Fruit fly (Drosophila melanogaster) whole organism, adult: Measurements from ENCODE around the gene CG31528.

Experiments used
- CG11617 ChIP-seq: fragments of 200-800 bp; sonication (Bioruptor generic); optimal IDR thresholded peaks from 2 replicates; lab custom pipeline; 2017; ENCODE audit warnings: mild to moderate bottlenecking, missing biosample characterization, missing genetic modification reagents, missing genetic modification characterization
- CG12768 ChIP-seq: fragments of 200-800 bp; sonication (Bioruptor generic); optimal IDR thresholded peaks from 2 replicates; lab custom pipeline; 2017; ENCODE audit warnings: missing biosample characterization, missing genetic modification characterization, mild to moderate bottlenecking, moderate library complexity, missing genetic modification reagents
- CG14711 ChIP-seq: fragments of 200-800 bp; sonication (Bioruptor generic); optimal IDR thresholded peaks from 2 replicates; lab custom pipeline; 2018; ENCODE audit warnings: missing biosample characterization, mild to moderate bottlenecking, missing genetic modification characterization, moderate library complexity
- CG1620 ChIP-seq: fragments of 200-800 bp; sonication (Bioruptor generic); optimal IDR thresholded peaks from 2 replicates; lab custom pipeline; 2016; ENCODE audit warnings: missing biosample characterization, missing genetic modification characterization
- CG33017 ChIP-seq: fragments of 200-800 bp; sonication (Bioruptor generic); optimal IDR thresholded peaks from 2 replicates; lab custom pipeline; 2018; ENCODE audit warnings: missing biosample characterization, mild to moderate bottlenecking, missing genetic modification characterization, moderate library complexity
- CG5204 ChIP-seq: fragments of 200-800 bp; sonication (Bioruptor generic); optimal IDR thresholded peaks from 2 replicates; lab custom pipeline; 2016; ENCODE audit warnings: missing biosample characterization, missing genetic modification characterization
- CG7045 ChIP-seq: fragments of 200-800 bp; sonication (Bioruptor generic); optimal IDR thresholded peaks from 2 replicates; lab custom pipeline; 2017; ENCODE audit warnings: missing biosample characterization, mild to moderate bottlenecking, missing genetic modification characterization
- CG7101 ChIP-seq: fragments of 200-800 bp; sonication (Bioruptor generic); optimal IDR thresholded peaks from 2 replicates; lab custom pipeline; 2018; ENCODE audit warnings: missing biosample characterization, mild to moderate bottlenecking, missing genetic modification characterization, moderate library complexity
- Clk ChIP-seq: fragments of 200-800 bp; sonication (Bioruptor generic); optimal IDR thresholded peaks from 2 replicates; lab custom pipeline; 2017; ENCODE audit warnings: missing biosample characterization, missing genetic modification characterization
- Crg-1 ChIP-seq: fragments of 200-800 bp; sonication (Bioruptor generic); optimal IDR thresholded peaks from 2 replicates; lab custom pipeline; 2016; ENCODE audit warnings: missing biosample characterization, missing genetic modification characterization
- Hr96 ChIP-seq: fragments of 200-800 bp; sonication (Bioruptor generic); optimal IDR thresholded peaks from 2 replicates; lab custom pipeline; 2016; ENCODE audit warnings: missing biosample characterization, missing genetic modification characterization
- Mnt ChIP-seq: fragments of 200-800 bp; sonication (Bioruptor generic); optimal IDR thresholded peaks from 2 replicates; lab custom pipeline; 2016; ENCODE audit warnings: missing biosample characterization, mild to moderate bottlenecking, missing genetic modification characterization
- bab1 ChIP-seq: fragments of 200-800 bp; sonication (Bioruptor generic); optimal IDR thresholded peaks from 3 replicates; lab custom pipeline; 2019; ENCODE audit warnings: missing biosample characterization, mild to moderate bottlenecking, missing genetic modification characterization, moderate library complexity
- cic ChIP-seq: fragments of 200-800 bp; sonication (Bioruptor generic); optimal IDR thresholded peaks from 2 replicates; lab custom pipeline; 2017; ENCODE audit warnings: missing biosample characterization, mild to moderate bottlenecking, missing genetic modification characterization, moderate library complexity
- cnc ChIP-seq, 2 experiments: fragments of >200 bp; optimal IDR thresholded peaks; 2 replicates each; lab custom pipeline; 2017
- kay ChIP-seq: fragments of 200-800 bp; sonication (Bioruptor generic); peaks from one replicate; lab custom pipeline; 2016; ENCODE audit warnings: missing biosample characterization, missing genetic modification characterization, borderline replicate concordance
- ovo ChIP-seq: fragments of 200-800 bp; sonication (Bioruptor generic); optimal IDR thresholded peaks from 2 replicates; lab custom pipeline; 2016; ENCODE audit warnings: missing biosample characterization, missing genetic modification characterization
- pad ChIP-seq: fragments of 200-800 bp; sonication (Bioruptor generic); optimal IDR thresholded peaks from 3 replicates; lab custom pipeline; 2017; ENCODE audit warnings: missing biosample characterization, missing genetic modification characterization, mild to moderate bottlenecking, moderate library complexity, missing genetic modification reagents
- tj ChIP-seq: fragments of 200-800 bp; sonication (Bioruptor generic); optimal IDR thresholded peaks from 3 replicates; lab custom pipeline; 2017; ENCODE audit warnings: missing biosample characterization, mild to moderate bottlenecking, missing genetic modification characterization, moderate library complexity
- toe ChIP-seq: fragments of 200-800 bp; sonication (Bioruptor generic); optimal IDR thresholded peaks from 2 replicates; lab custom pipeline; 2016; ENCODE audit warnings: missing biosample characterization, missing genetic modification characterization

The CG31528 gene

dm6 chr3R:4419482-4419881 is 3.2 kb downstream of the CG31528 start, which contains the start of gene CG32944:
CG32944 (minus strand) TSS chr3R:4419578.
- TF ChIP-seq CG14711 (tag; lab: Kevin White, UChicago) = no peak
- no peak for TF ChIP-seq CG1620 (GFP tag; lab: Kevin White, UChicago)
- no peak for TF ChIP-seq CG7101 (tag; lab: Kevin White, UChicago)
- no peak for TF ChIP-seq pad (GFP tag; lab: Kevin White, UChicago)
- TF ChIP-seq CG11617 (GFP tag; lab: Kevin White, UChicago) = no peak
- TF ChIP-seq toe = no peak
- TF ChIP-seq bab1 = no peak
- no peak for TF ChIP-seq CG7045 (GFP tag; lab: Kevin White, UChicago)
- TF ChIP-seq Hr96 (GFP tag; lab: Kevin White, UChicago) = no peak
- TF ChIP-seq tj (GFP tag; lab: Kevin White, UChicago) = no peak
- TF ChIP-seq cic = no peak

- no peak for TF ChIP-seq pad (GFP tag; lab: Kevin White, UChicago)
- no peak for TF ChIP-seq CG11617 (GFP tag; lab: Kevin White, UChicago)
- no peak for TF ChIP-seq Crg-1 (GFP tag; lab: Kevin White, UChicago)
- TF ChIP-seq Hr96 (GFP tag; lab: Kevin White, UChicago) = no peak
- TF ChIP-seq CG7045 (GFP tag; lab: Kevin White, UChicago) = no peak
- no peak for TF ChIP-seq CG12768 (GFP tag; lab: Kevin White, UChicago)
- TF ChIP-seq CG7101 (tag; lab: Kevin White, UChicago) = no peak
- TF ChIP-seq cic = no peak
- no peak for TF ChIP-seq Mnt (GFP tag; lab: Kevin White, UChicago)
- no peak for TF ChIP-seq cnc (optimal IDR thresholded peaks at IDR 0.05; lab: Kevin White, UChicago)
- no peak for TF ChIP-seq Clk
- TF ChIP-seq CG1620 (GFP tag; lab: Kevin White, UChicago) = no peak
- TF ChIP-seq toe = no peak
- no peak for TF ChIP-seq bab1
- TF ChIP-seq CG5204 (GFP tag; lab: Kevin White, UChicago) = no peak
Observed at dm6 chr3R:4426730-4427129, 10.5 kb downstream of the CG31528 start, which contains the start of gene CG31525. CG31525 (plus strand) TSS chr3R:4427030.

- TF ChIP-seq CG33017 (no peak), tj (GFP tag; lab: Kevin White, UChicago) (peak; percentile 66), Mnt (GFP tag; lab: Kevin White, UChicago) (peak; percentile 97), pad (GFP tag; lab: Kevin White, UChicago) (no peak), bab1 (peak; percentile 61), CG14711 (tag; lab: Kevin White, UChicago) (no peak), cic (peak; percentile 63), Clk (no peak), toe (no peak), CG11617 (GFP tag; lab: Kevin White, UChicago) (peak; percentile 17), CG1620 (GFP tag; lab: Kevin White, UChicago) (no peak)
Observed at dm6 chr3R:4428585-4429464, 12.6 kb downstream of the CG31528 start, which contains the start of gene srl. srl (minus strand) TSS chr3R:4429335.

dm6 chr3R:4433441-4434077 is 17.3 kb downstream of the CG31528 start, which contains the start of the genes eIF3a and CG1074:
eIF3a (minus strand) TSS chr3R:4433895.
CG1074 (plus strand) TSS chr3R:4433965.
- TF ChIP-seq Mnt (GFP tag; lab: Kevin White, UChicago) (peak; percentile 96), CG7101 (tag; lab: Kevin White, UChicago) (peak; percentile 82), cnc (optimal IDR thresholded peaks at IDR 0.05; lab: Kevin White, UChicago) (no peak), ovo (GFP tag; lab: Kevin White, UChicago) (peak; percentile 40), bab1 (peak; percentile 84), tj (GFP tag; lab: Kevin White, UChicago) (peak; percentile 71), kay (GFP tag; lab: Kevin White, UChicago) (no peak), cic (peak; percentile 38), CG7045 (GFP tag; lab: Kevin White, UChicago) (peak; percentile 61), CG5204 (GFP tag; lab: Kevin White, UChicago) (no peak), CG33017 (peak; percentile 27), CG12768 (GFP tag; lab: Kevin White, UChicago) (peak; percentile 70), Clk (peak; percentile 57), CG11617 (GFP tag; lab: Kevin White, UChicago) (peak; percentile 84), pad (GFP tag; lab: Kevin White, UChicago) (peak; percentile 66), CG14711 (tag; lab: Kevin White, UChicago) (peak; percentile 63), Crg-1 (GFP tag; lab: Kevin White, UChicago) (peak; percentile 64), CG1620 (GFP tag; lab: Kevin White, UChicago) (peak; percentile 82), toe (no peak)

- TF ChIP-seq CG7101 (tag; lab: Kevin White, UChicago) (peak; percentile 62), CG1620 (GFP tag; lab: Kevin White, UChicago) (peak; percentile 73), CG33017 (peak; percentile 25), bab1 (peak; percentile 70), CG7045 (GFP tag; lab: Kevin White, UChicago) (peak; percentile 38), cnc (optimal IDR thresholded peaks at IDR 0.05; lab: Kevin White, UChicago) (no peak), toe (no peak), ovo (GFP tag; lab: Kevin White, UChicago) (no peak), Hr96 (GFP tag; lab: Kevin White, UChicago) (peak; percentile 80), CG11617 (GFP tag; lab: Kevin White, UChicago) (peak; percentile 67), pad (GFP tag; lab: Kevin White, UChicago) (peak; percentile 9), CG5204 (GFP tag; lab: Kevin White, UChicago) (no peak), CG12768 (GFP tag; lab: Kevin White, UChicago) (no peak), CG14711 (tag; lab: Kevin White, UChicago) (peak; percentile 53), Clk (peak; percentile 61), kay (GFP tag; lab: Kevin White, UChicago) (no peak), tj (GFP tag; lab: Kevin White, UChicago) (peak; percentile 55), Crg-1 (GFP tag; lab: Kevin White, UChicago) (peak; percentile 65), cic (peak; percentile 0), Mnt (GFP tag; lab: Kevin White, UChicago) (peak; percentile 72)
Observed at dm6 chr3R:4437113-4437512, 20.9 kb downstream of the CG31528 start, which contains the start of the genes Lipt2 and CG14650. Lipt2 (minus strand) TSS chr3R:4437329. CG14650 (plus strand) TSS chr3R:4437387.
